Fruit fly (Drosophila melanogaster) Kc167 (cell line): ENCODE results near the gene dnd.

Source experiments
- Sin3A ChIP-seq: fragments of >200 bp; optimal IDR thresholded peaks from 2 replicates; lab custom pipeline; 2018; ENCODE audit warnings: missing external identifiers
- h ChIP-seq: fragments of >200 bp; optimal IDR thresholded peaks from 3 replicates; lab custom pipeline; 2018; ENCODE audit warnings: missing external identifiers
- ttk ChIP-seq: sonication (Bioruptor generic); optimal IDR thresholded peaks from 2 replicates; lab custom pipeline; 2017; ENCODE audit warnings: missing external identifiers

DNA sequence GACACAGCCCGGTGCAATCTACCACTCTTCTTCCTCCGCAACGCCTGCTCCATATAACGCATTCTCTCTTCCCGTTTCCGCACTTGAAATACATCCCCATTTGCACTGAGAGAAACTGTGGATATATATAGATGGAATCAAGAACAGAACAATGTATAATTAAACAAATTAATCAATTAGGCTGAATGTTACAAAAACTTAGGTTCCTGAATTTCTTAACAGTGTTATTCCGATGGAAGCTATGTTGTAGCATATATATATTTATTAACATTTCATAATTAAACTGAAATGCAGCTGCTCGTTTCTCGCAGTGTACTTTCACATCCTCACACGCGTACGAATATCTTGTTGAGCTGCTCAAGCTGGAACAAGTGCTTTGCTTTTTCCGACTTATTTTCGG is 27.6 kb downstream of the dnd start:
- no peak for TF ChIP-seq h (lab: Kevin White, UChicago)
- no peak for TF ChIP-seq ttk
- no peak for TF ChIP-seq Sin3A (lab: Kevin White, UChicago)
